Fruit fly (Drosophila melanogaster) whole organism, embryonic: ENCODE data around the gene Scgalpha.

ENCODE experiments used
- CG1024 ChIP-seq: fragments of 200-800 bp; sonication (Bioruptor generic); IDR thresholded peaks from 2 replicates; pipeline ENCODE4 v1.3.6; 2022; ENCODE audit warnings: missing biosample characterization, missing genetic modification characterization
- CG10267 ChIP-seq: fragments of 200-800 bp; sonication (Bioruptor generic); optimal IDR thresholded peaks from 2 replicates; lab custom pipeline; 2018; ENCODE audit warnings: missing biosample characterization, mild to moderate bottlenecking, missing genetic modification characterization, moderate library complexity
- CG11085 ChIP-seq: fragments of 200-800 bp; sonication (Bioruptor generic); IDR thresholded peaks from 2 replicates; pipeline ENCODE4 v1.3.6; 2022; ENCODE audit warnings: missing biosample characterization, missing genetic modification characterization
- CG12942 ChIP-seq: fragments of 200-800 bp; sonication (Bioruptor generic); optimal IDR thresholded peaks from 3 replicates; lab custom pipeline; 2016; ENCODE audit warnings: missing biosample characterization, missing genetic modification characterization
- CG13296 ChIP-seq: fragments of 200-800 bp; sonication (Bioruptor generic); optimal IDR thresholded peaks from 3 replicates; lab custom pipeline; 2018; ENCODE audit warnings: missing biosample characterization, mild to moderate bottlenecking, missing genetic modification characterization
- CG15479 ChIP-seq: fragments of 200-800 bp; sonication (Bioruptor generic); optimal IDR thresholded peaks from 3 replicates; lab custom pipeline; 2019; ENCODE audit warnings: missing biosample characterization, mild to moderate bottlenecking, missing genetic modification characterization, moderate library complexity
- CG17186 ChIP-seq: fragments of 200-800 bp; sonication (Bioruptor generic); optimal IDR thresholded peaks from 3 replicates; lab custom pipeline; 2017; ENCODE audit warnings: missing biosample characterization, missing genetic modification reagents, missing genetic modification characterization
- CG17359 ChIP-seq: fragments of 200-800 bp; sonication (Bioruptor generic); optimal IDR thresholded peaks from 3 replicates; lab custom pipeline; 2018; ENCODE audit warnings: missing biosample characterization, mild to moderate bottlenecking, missing genetic modification characterization, moderate library complexity
- CG17361 ChIP-seq: fragments of 200-800 bp; sonication (Bioruptor generic); IDR thresholded peaks from 3 replicates; pipeline ENCODE4 v1.3.6; 2022; ENCODE audit warnings: missing biosample characterization, missing genetic modification characterization
- CG18476 ChIP-seq: fragments of 200-800 bp; sonication (Bioruptor generic); optimal IDR thresholded peaks from 2 replicates; lab custom pipeline; 2016; ENCODE audit warnings: missing biosample characterization, mild to moderate bottlenecking, missing genetic modification characterization
- CG2116 ChIP-seq: fragments of 200-800 bp; sonication (Bioruptor generic); optimal IDR thresholded peaks from 3 replicates; lab custom pipeline; 2018; ENCODE audit warnings: missing biosample characterization, mild to moderate bottlenecking, missing genetic modification characterization
- CG2889 ChIP-seq: fragments of 200-800 bp; sonication (Bioruptor generic); IDR thresholded peaks from 3 replicates; pipeline ENCODE4 v1.3.6; 2022; ENCODE audit warnings: missing biosample characterization, missing genetic modification characterization
- CG31388 ChIP-seq: fragments of 200-800 bp; sonication (Bioruptor generic); optimal IDR thresholded peaks from 2 replicates; lab custom pipeline; 2016; ENCODE audit warnings: missing biosample characterization, missing genetic modification characterization
- CG3281 ChIP-seq: fragments of 200-800 bp; sonication (Bioruptor generic); optimal IDR thresholded peaks from 3 replicates; lab custom pipeline; 2017; ENCODE audit warnings: missing biosample characterization, mild to moderate bottlenecking, missing genetic modification characterization
- CG7963 ChIP-seq: fragments of 200-800 bp; sonication (Bioruptor generic); IDR thresholded peaks from 3 replicates; pipeline ENCODE4 v1.3.6; 2022; ENCODE audit warnings: missing biosample characterization, missing genetic modification characterization; ENCODE audit not compliant: partially characterized antibody
- CG8290 ChIP-seq, 3 experiments: fragments of 200-800 bp; sonication (Bioruptor generic); optimal IDR thresholded peaks; 2 replicates each; lab custom pipeline; 2016 to 2019; ENCODE audit warnings: missing biosample characterization in 3 of 3, missing genetic modification characterization in 3 of 3, mild to moderate bottlenecking in 2 of 3, moderate library complexity in 1 of 3
- CTCF ChIP-seq: fragments of 200-800 bp; sonication (Bioruptor generic); optimal IDR thresholded peaks from 2 replicates; lab custom pipeline; 2017; ENCODE audit warnings: missing biosample characterization, mild to moderate bottlenecking, missing genetic modification characterization, moderate library complexity
- Dref ChIP-seq: fragments of 200-800 bp; sonication (Bioruptor generic); IDR thresholded peaks from 2 replicates; pipeline ENCODE4 v1.3.6; 2022; ENCODE audit warnings: missing biosample characterization, missing genetic modification characterization
- Sox100B ChIP-seq: fragments of 200-800 bp; sonication (Bioruptor generic); optimal IDR thresholded peaks from 3 replicates; lab custom pipeline; 2018; ENCODE audit warnings: missing biosample characterization, mild to moderate bottlenecking, missing genetic modification characterization
- TFAM ChIP-seq: fragments of 200-800 bp; sonication (Bioruptor generic); optimal IDR thresholded peaks from 2 replicates; lab custom pipeline; 2017; ENCODE audit warnings: missing biosample characterization, missing genetic modification characterization, inconsistent platforms
- Taf1 ChIP-seq: fragments of 200-800 bp; sonication (Bioruptor generic); IDR thresholded peaks from 2 replicates; pipeline ENCODE4 v1.3.6; 2022; ENCODE audit warnings: missing biosample characterization, missing genetic modification characterization
- Usf ChIP-seq: fragments of 200-800 bp; sonication (Bioruptor generic); optimal IDR thresholded peaks from 2 replicates; lab custom pipeline; 2017; ENCODE audit warnings: missing genotype, missing biosample characterization, missing genetic modification characterization
- Xbp1 ChIP-seq: fragments of 200-800 bp; sonication (Bioruptor generic); optimal IDR thresholded peaks from 3 replicates; lab custom pipeline; 2016; ENCODE audit warnings: missing biosample characterization, mild to moderate bottlenecking, missing genetic modification characterization
- YL-1 ChIP-seq: fragments of 200-800 bp; sonication (Bioruptor generic); optimal IDR thresholded peaks from 3 replicates; lab custom pipeline; 2017; ENCODE audit warnings: missing biosample characterization, mild to moderate bottlenecking, missing genetic modification characterization
- ash1 ChIP-seq: fragments of 200-800 bp; sonication (Bioruptor generic); optimal IDR thresholded peaks from 2 replicates; lab custom pipeline; 2018; ENCODE audit warnings: missing biosample characterization, mild to moderate bottlenecking, missing genetic modification characterization
- caup ChIP-seq: fragments of 200-800 bp; sonication (Bioruptor generic); optimal IDR thresholded peaks from 3 replicates; lab custom pipeline; 2017; ENCODE audit warnings: missing biosample characterization, mild to moderate bottlenecking, missing genetic modification characterization, moderate library complexity; ENCODE audit not compliant: severe bottlenecking
- crol ChIP-seq: fragments of 200-800 bp; sonication (Bioruptor generic); IDR thresholded peaks from 2 replicates; pipeline ENCODE4 v1.3.6; 2022; ENCODE audit warnings: missing biosample characterization, missing genetic modification characterization
- gem ChIP-seq: fragments of 200-800 bp; sonication (Bioruptor generic); optimal IDR thresholded peaks from 2 replicates; lab custom pipeline; 2019; ENCODE audit warnings: missing biosample characterization, mild to moderate bottlenecking, missing genetic modification characterization, moderate library complexity
- h ChIP-seq: fragments of >200 bp; optimal IDR thresholded peaks from 2 replicates; lab custom pipeline; 2017
- ind ChIP-seq: fragments of 200-800 bp; sonication (Bioruptor generic); optimal IDR thresholded peaks from 3 replicates; lab custom pipeline; 2016; ENCODE audit warnings: missing biosample characterization, missing genetic modification characterization
- insv ChIP-seq, 2 experiments: fragments of 200-800 bp; sonication (Bioruptor generic); optimal IDR thresholded peaks; 3 replicates each; lab custom pipeline; 2016 to 2018; ENCODE audit warnings: missing biosample characterization in 2 of 2, missing genetic modification characterization in 2 of 2
- knrl ChIP-seq: fragments of 200-800 bp; sonication (Bioruptor generic); IDR thresholded peaks from 3 replicates; pipeline ENCODE4 v1.3.6; 2022; ENCODE audit warnings: missing biosample characterization, missing genetic modification characterization; ENCODE audit not compliant: partially characterized antibody
- maf-S ChIP-seq: fragments of 200-800 bp; sonication (Bioruptor generic); optimal IDR thresholded peaks from 2 replicates; lab custom pipeline; 2016; ENCODE audit warnings: missing biosample characterization, missing genetic modification characterization
- mam ChIP-seq: fragments of 200-800 bp; sonication (Bioruptor generic); optimal IDR thresholded peaks from 3 replicates; lab custom pipeline; 2016; ENCODE audit warnings: missing biosample characterization, missing genetic modification characterization
- nerfin-1 ChIP-seq: fragments of 200-800 bp; sonication (Bioruptor generic); optimal IDR thresholded peaks from 3 replicates; lab custom pipeline; 2019; ENCODE audit warnings: missing biosample characterization, mild to moderate bottlenecking, missing genetic modification characterization, moderate library complexity
- nmo ChIP-seq: fragments of 200-800 bp; sonication (Bioruptor generic); optimal IDR thresholded peaks from 2 replicates; lab custom pipeline; 2018; ENCODE audit warnings: missing biosample characterization, mild to moderate bottlenecking, missing genetic modification characterization, moderate library complexity
- oc ChIP-seq: fragments of 200-800 bp; sonication (Bioruptor generic); optimal IDR thresholded peaks from 2 replicates; lab custom pipeline; 2018; ENCODE audit warnings: missing biosample characterization, mild to moderate bottlenecking, missing genetic modification characterization, moderate library complexity
- odd ChIP-seq: fragments of 200-800 bp; sonication (Bioruptor generic); optimal IDR thresholded peaks from 2 replicates; lab custom pipeline; 2017; ENCODE audit warnings: missing biosample characterization, mild to moderate bottlenecking, missing genetic modification characterization
- pita ChIP-seq: fragments of 200-800 bp; sonication (Bioruptor generic); optimal IDR thresholded peaks from 2 replicates; lab custom pipeline; 2017; ENCODE audit warnings: missing biosample characterization, mild to moderate bottlenecking, missing genetic modification characterization
- ranshi ChIP-seq: fragments of 200-800 bp; sonication (Bioruptor generic); IDR thresholded peaks from 2 replicates; pipeline ENCODE4 v1.3.6; 2022; ENCODE audit warnings: missing biosample characterization, missing genetic modification characterization
- run ChIP-seq: fragments of 200-800 bp; sonication (Bioruptor generic); optimal IDR thresholded peaks from 3 replicates; lab custom pipeline; 2018; ENCODE audit warnings: missing biosample characterization, mild to moderate bottlenecking, missing genetic modification characterization
- shn ChIP-seq: fragments of 200-800 bp; sonication (Bioruptor generic); optimal IDR thresholded peaks from 3 replicates; lab custom pipeline; 2016; ENCODE audit warnings: missing biosample characterization, missing genetic modification characterization
- so ChIP-seq: fragments of 200-800 bp; sonication (Bioruptor generic); IDR thresholded peaks from 3 replicates; pipeline ENCODE4 v1.3.6; 2022; ENCODE audit warnings: missing biosample characterization, missing genetic modification characterization
- sr ChIP-seq: fragments of 200-800 bp; sonication (Bioruptor generic); IDR thresholded peaks from 3 replicates; pipeline ENCODE4 v1.3.6; 2022; ENCODE audit warnings: missing biosample characterization, missing genetic modification characterization
- tap ChIP-seq: fragments of 200-800 bp; optimal IDR thresholded peaks from 3 replicates; lab custom pipeline; 2019; ENCODE audit warnings: missing biosample characterization, mild to moderate bottlenecking, missing genetic modification characterization, moderate library complexity
- tll ChIP-seq, 2 experiments: fragments of 200-800 bp in 1 of 2; fragments of >200 bp in 1 of 2; sonication (Bioruptor generic) in 1 of 2; optimal IDR thresholded peaks; 2 replicates each; lab custom pipeline; 2017 to 2019; ENCODE audit warnings: missing biosample characterization in 2 of 2, missing genetic modification characterization in 2 of 2, mild to moderate bottlenecking in 1 of 2, moderate library complexity in 1 of 2
- trem ChIP-seq: fragments of 200-800 bp; optimal IDR thresholded peaks from 3 replicates; lab custom pipeline; 2019; ENCODE audit warnings: missing biosample characterization, mild to moderate bottlenecking, missing genetic modification characterization, moderate library complexity
- twi ChIP-seq: fragments of 200-800 bp; optimal IDR thresholded peaks from 2 replicates; lab custom pipeline; 2019; ENCODE audit warnings: missing biosample characterization, mild to moderate bottlenecking, missing genetic modification characterization, moderate library complexity
- unc-4 ChIP-seq: fragments of 200-800 bp; sonication (Bioruptor generic); IDR thresholded peaks from 2 replicates; pipeline ENCODE4 v1.3.6; 2022; ENCODE audit warnings: missing biosample characterization, missing genetic modification characterization; ENCODE audit not compliant: partially characterized antibody
- vfl ChIP-seq: fragments of 200-800 bp; sonication (Bioruptor generic); optimal IDR thresholded peaks from 2 replicates; lab custom pipeline; 2016; ENCODE audit warnings: missing biosample characterization, missing genetic modification characterization
- vvl ChIP-seq: fragments of 200-800 bp; sonication (Bioruptor generic); IDR thresholded peaks from 2 replicates; pipeline ENCODE4 v1.3.6; 2022; ENCODE audit warnings: missing biosample characterization, missing genetic modification characterization

The Scgalpha gene

DNA sequence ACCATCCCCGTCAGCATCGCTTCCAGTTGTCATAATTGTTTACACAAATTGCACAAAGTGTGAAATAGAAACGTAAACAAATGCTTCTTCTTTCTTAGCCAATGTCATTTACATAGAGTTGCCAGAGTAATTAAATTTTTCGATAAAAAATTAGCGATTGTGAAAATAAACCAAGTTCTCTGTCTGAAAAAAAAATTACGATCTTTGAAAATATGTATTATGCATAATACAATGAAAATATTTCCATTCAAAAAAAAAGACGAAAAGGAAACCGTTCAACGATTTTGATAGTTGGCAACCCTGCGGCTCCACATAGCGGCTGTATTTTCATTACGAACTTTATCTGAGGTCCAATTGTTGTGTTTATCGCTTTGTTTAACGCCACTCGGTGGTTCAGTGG, 7.9 kb downstream of the Scgalpha start, which contains the start of the genes CG7810 and CG7806 (continued):
- TF ChIP-seq CG17359 (tag; lab: Kevin White, UChicago) (peak; percentile 92), Usf (GFP tag; lab: Kevin White, UChicago) (peak; percentile 47), gem (peak; percentile 96), sr (peak; percentile 51; the same call in 1 of the 3 replicates), tap (tag; lab: Kevin White, UChicago) (peak; percentile 84), CG10267 (tag; lab: Kevin White, UChicago) (peak; percentile 87), tll (GFP tag; optimal IDR thresholded peaks at IDR 0.05; lab: Kevin White, UChicago) (peak in 1 of 2 experiments; percentile 66), CG18476 (peak; percentile 82), CG1024 (GFP tag; lab: Robert Waterston, UW) (peak; percentile 86), crol (GFP tag; lab: Robert Waterston, UW) (peak; percentile 58; the same call in 1 of the 2 replicates), odd (no peak), TFAM (GFP tag; lab: Kevin White, UChicago) (peak; percentile 35), CG13296 (peak; percentile 86), pita (GFP tag; lab: Kevin White, UChicago) (no peak), CG15479 (GFP tag; lab: Kevin White, UChicago) (peak; percentile 79), ranshi (peak; percentile 89), CG31388 (GFP tag; lab: Kevin White, UChicago) (peak; percentile 56), knrl (GFP tag; lab: Robert Waterston, UW) (peak; percentile 45; the same call in 2 of the 3 replicates), Taf1 (GFP tag; lab: Robert Waterston, UW) (peak; percentile 72), nerfin-1 (tag; lab: Kevin White, UChicago) (peak; percentile 85), CG17186 (GFP tag; lab: Kevin White, UChicago) (peak; percentile 69), shn (GFP tag; lab: Kevin White, UChicago) (peak; percentile 74), YL-1 (GFP tag; lab: Kevin White, UChicago) (peak; percentile 91), CG12942 (peak; percentile 80), vfl (GFP tag; lab: Kevin White, UChicago) (peak; percentile 88), CG2116 (GFP tag; lab: Kevin White, UChicago) (peak; percentile 92), CG8290 (GFP tag; optimal IDR thresholded peaks at IDR 0.05; lab: Kevin White, UChicago) (peak; percentile 81), CG8290 (tag; optimal IDR thresholded peaks at IDR 0.05; lab: Kevin White, UChicago) (peak in 1 of 2 experiments; percentile 80), unc-4 (peak; percentile 52), CG11085 (GFP tag; lab: Robert Waterston, UW) (peak; percentile 69), h (no peak), trem (tag; lab: Kevin White, UChicago) (peak; percentile 86), insv (GFP tag; optimal IDR thresholded peaks at IDR 0.05; lab: Kevin White, UChicago) (peak in 1 of 2 experiments; percentile 70), vvl (GFP tag; lab: Robert Waterston, UW) (peak; percentile 98), CG17361 (GFP tag; lab: Robert Waterston, UW) (peak; percentile 87), Sox100B (GFP tag; lab: Kevin White, UChicago) (peak; percentile 86), CG3281 (GFP tag; lab: Kevin White, UChicago) (peak; percentile 86), ash1 (GFP tag; lab: Kevin White, UChicago) (no peak), caup (GFP tag; lab: Kevin White, UChicago) (peak; percentile 83), Dref (GFP tag; lab: Robert Waterston, UW) (peak; percentile 48), nmo (GFP tag; lab: Kevin White, UChicago) (peak; percentile 92), ind (peak; percentile 87), oc (no peak), Xbp1 (peak; percentile 90), run (tag; lab: Kevin White, UChicago) (no peak), mam (GFP tag; lab: Kevin White, UChicago) (peak; percentile 88), CG7963 (no peak), CTCF (GFP tag; lab: Kevin White, UChicago) (peak; percentile 49), CG2889 (GFP tag; lab: Robert Waterston, UW) (peak; percentile 85), maf-S (GFP tag; lab: Kevin White, UChicago) (peak; percentile 88), so (GFP tag; lab: Robert Waterston, UW) (peak; percentile 90), twi (peak; percentile 74)
